Worm (Caenorhabditis elegans) whole organism, L1 larva: ENCODE data around the gene cdo-1.

Experiments used
- aha-1 ChIP-seq: fragments of 150-350 bp; optimal IDR thresholded peaks from 2 replicates; lab custom pipeline; 2014; ENCODE audit warnings: missing biosample characterization, missing genetic modification characterization
- alr-1 ChIP-seq: fragments of 200-800 bp; sonication (Bioruptor generic); optimal IDR thresholded peaks from 2 replicates; lab custom pipeline; 2018; ENCODE audit warnings: borderline replicate concordance, mild to moderate bottlenecking, missing genetic modification characterization, missing compliant biosample characterization
- aly-2 ChIP-seq: fragments of 150-350 bp; optimal IDR thresholded peaks from 2 replicates; lab custom pipeline; 2014; ENCODE audit warnings: missing biosample characterization, missing genetic modification characterization
- ceh-63 ChIP-seq: fragments of 200-800 bp; sonication (Bioruptor generic); optimal IDR thresholded peaks from 2 replicates; lab custom pipeline; 2018; ENCODE audit warnings: mild to moderate bottlenecking, missing genetic modification characterization, missing compliant biosample characterization
- ceh-88 ChIP-seq: fragments of 200-800 bp; sonication (Bioruptor generic); IDR thresholded peaks from 2 replicates; pipeline ENCODE4 v1.3.6; 2022; ENCODE audit warnings: missing genetic modification characterization, missing compliant biosample characterization
- dpl-1 ChIP-seq, 3 experiments: fragments of 150-350 bp in 2 of 3; sonication (generic microtip) in 1 of 3; optimal IDR thresholded peaks; 2 replicates each; lab custom pipeline; 2014 to 2017; ENCODE audit warnings: missing biosample characterization in 3 of 3, missing genetic modification characterization in 3 of 3, missing genetic modification reagents in 3 of 3
- dsc-1 ChIP-seq: sonication (generic microtip); optimal IDR thresholded peaks from 2 replicates; lab custom pipeline; 2016; ENCODE audit warnings: mild to moderate bottlenecking, missing genetic modification characterization, missing compliant biosample characterization
- efl-1 ChIP-seq, 4 experiments: fragments of 150-350 bp; optimal IDR thresholded peaks in 3 of 4; peaks in 1 of 4; 1 replicate in 1 of 4; 2 replicates in 3 of 4; lab custom pipeline; 2014; ENCODE audit warnings: missing biosample characterization in 2 of 4, missing genetic modification characterization in 2 of 4, missing genetic modification reagents in 2 of 4
- efl-3 ChIP-seq: fragments of 200-800 bp; sonication (Bioruptor generic); optimal IDR thresholded peaks from 2 replicates; lab custom pipeline; 2018; ENCODE audit warnings: mild to moderate bottlenecking, missing genetic modification characterization, missing compliant biosample characterization
- fkh-10 ChIP-seq: sonication (generic microtip); optimal IDR thresholded peaks from 2 replicates; lab custom pipeline; 2017; ENCODE audit warnings: missing biosample characterization, missing genetic modification reagents, missing genetic modification characterization
- fkh-4 ChIP-seq: sonication (generic microtip); optimal IDR thresholded peaks from 2 replicates; lab custom pipeline; 2016; ENCODE audit warnings: missing compliant biosample characterization, missing genetic modification characterization, borderline replicate concordance
- fkh-8 ChIP-seq: sonication (generic microtip); optimal IDR thresholded peaks from 2 replicates; lab custom pipeline; 2016; ENCODE audit warnings: mild to moderate bottlenecking, missing genetic modification characterization, missing compliant biosample characterization
- grh-1 ChIP-seq: fragments of 200-800 bp; sonication (Bioruptor generic); IDR thresholded peaks from 2 replicates; pipeline ENCODE4 v1.3.6; 2022; ENCODE audit warnings: missing genetic modification reagents, missing genetic modification characterization, missing compliant biosample characterization
- hlh-4 ChIP-seq: sonication (generic microtip); optimal IDR thresholded peaks from 2 replicates; lab custom pipeline; 2016; ENCODE audit warnings: mild to moderate bottlenecking, missing genetic modification characterization, missing compliant biosample characterization
- irx-1 ChIP-seq: sonication (generic microtip); optimal IDR thresholded peaks from 2 replicates; lab custom pipeline; 2016; ENCODE audit warnings: missing genetic modification characterization, missing compliant biosample characterization
- isw-1 ChIP-seq: fragments of 200-800 bp; sonication (Bioruptor generic); IDR thresholded peaks from 2 replicates; pipeline ENCODE4 v1.3.6; 2022; ENCODE audit warnings: missing genetic modification characterization, missing compliant biosample characterization
- jun-1 ChIP-seq: fragments of 150-350 bp; optimal IDR thresholded peaks from 2 replicates; lab custom pipeline; 2014; ENCODE audit warnings: missing biosample characterization, missing genetic modification reagents, missing genetic modification characterization
- lin-35 ChIP-seq, 2 experiments: fragments of 150-350 bp; optimal IDR thresholded peaks; 2 replicates each; lab custom pipeline; 2014; ENCODE audit warnings: missing biosample characterization in 2 of 2, missing genetic modification characterization in 2 of 2, missing genetic modification reagents in 2 of 2
- mef-2 ChIP-seq: fragments of 150-350 bp; optimal IDR thresholded peaks from 2 replicates; lab custom pipeline; 2014; ENCODE audit warnings: missing biosample characterization, missing genetic modification characterization
- nhr-11 ChIP-seq: fragments of 150-350 bp; optimal IDR thresholded peaks from 2 replicates; lab custom pipeline; 2014; ENCODE audit warnings: missing biosample characterization, missing genetic modification characterization
- nhr-237 ChIP-seq: fragments of 150-350 bp; optimal IDR thresholded peaks from 2 replicates; lab custom pipeline; 2014; ENCODE audit warnings: missing biosample characterization, missing genetic modification characterization
- nhr-28 ChIP-seq: fragments of 150-350 bp; optimal IDR thresholded peaks from 2 replicates; lab custom pipeline; 2014; ENCODE audit warnings: missing biosample characterization, missing genetic modification characterization
- nhr-47 ChIP-seq: sonication (generic microtip); optimal IDR thresholded peaks from 2 replicates; lab custom pipeline; 2016; ENCODE audit warnings: mild to moderate bottlenecking, missing genetic modification characterization, moderate library complexity, missing compliant biosample characterization
- nhr-71 ChIP-seq: sonication (generic microtip); optimal IDR thresholded peaks from 2 replicates; lab custom pipeline; 2016; ENCODE audit warnings: mild to moderate bottlenecking, missing genetic modification characterization, moderate library complexity, missing compliant biosample characterization
- nhr-76 ChIP-seq: sonication (generic microtip); optimal IDR thresholded peaks from 2 replicates; lab custom pipeline; 2017; ENCODE audit warnings: missing biosample characterization, missing genetic modification characterization
- nhr-77 ChIP-seq: fragments of 150-350 bp; optimal IDR thresholded peaks from 2 replicates; lab custom pipeline; 2014; ENCODE audit warnings: missing biosample characterization, missing genetic modification characterization
- nhr-85 ChIP-seq: sonication (generic microtip); peaks from one replicate; lab custom pipeline; 2016; ENCODE audit warnings: missing genetic modification characterization, inconsistent platforms, missing compliant biosample characterization
- pqm-1 ChIP-seq: sonication (generic microtip); optimal IDR thresholded peaks from 3 replicates; lab custom pipeline; 2017; ENCODE audit warnings: missing biosample characterization, missing genetic modification characterization
- snpc-4 ChIP-seq: fragments of 150-350 bp; optimal IDR thresholded peaks from 2 replicates; lab custom pipeline; 2014; ENCODE audit warnings: missing biosample characterization, missing genetic modification characterization
- sox-4 ChIP-seq: sonication (generic microtip); optimal IDR thresholded peaks from 2 replicates; lab custom pipeline; 2016; ENCODE audit warnings: missing genetic modification characterization, missing compliant biosample characterization
- tbx-2 ChIP-seq: sonication (generic microtip); optimal IDR thresholded peaks from 2 replicates; lab custom pipeline; 2016; ENCODE audit warnings: missing genetic modification characterization, missing compliant biosample characterization
- unc-86 ChIP-seq: sonication (generic microtip); optimal IDR thresholded peaks from 2 replicates; lab custom pipeline; 2016; ENCODE audit warnings: missing genetic modification characterization, missing compliant biosample characterization
- unc-98 ChIP-seq: fragments of 200-800 bp; sonication (Bioruptor generic); IDR thresholded peaks from 2 replicates; pipeline ENCODE4 v1.3.6; 2022; ENCODE audit warnings: missing genetic modification characterization, missing compliant biosample characterization
- vab-15 ChIP-seq: sonication (generic microtip); optimal IDR thresholded peaks from 2 replicates; lab custom pipeline; 2017; ENCODE audit warnings: missing genotype, mild to moderate bottlenecking, missing genetic modification characterization, missing compliant biosample characterization

cdo-1 gene

ce11 chrX:844649-845048, 18.7 kb downstream of the cdo-1 start (continued):
- TF ChIP-seq fkh-10 (GFP tag; lab: Kevin White, UChicago) (peak; percentile 45), nhr-237 (no peak), lin-35 (GFP tag; optimal IDR thresholded peaks at IDR 0.05; lab: Kevin White, UChicago) (peak in 1 of 2 experiments; percentile 3)

- TF ChIP-seq ceh-63 (GFP tag; lab: Kevin White, UChicago) (no peak), jun-1 (tag; lab: Kevin White, UChicago) (no peak), alr-1 (no peak), snpc-4 (no peak), unc-86 (tag; lab: Kevin White, UChicago) (no peak), pqm-1 (tag; lab: Kevin White, UChicago) (no peak), nhr-11 (tag; lab: Kevin White, UChicago) (no peak), nhr-76 (tag; lab: Kevin White, UChicago) (no peak), fkh-10 (GFP tag; lab: Kevin White, UChicago) (no peak), tbx-2 (tag; lab: Kevin White, UChicago) (no peak), isw-1 (no peak), nhr-85 (tag; lab: Kevin White, UChicago) (no peak), dpl-1 (GFP tag; optimal IDR thresholded peaks at IDR 0.05; lab: Kevin White, UChicago) (no peak), grh-1 (no peak), ceh-88 (GFP tag; lab: Robert Waterston, UW) (no peak), unc-98 (no peak), nhr-77 (tag; lab: Kevin White, UChicago) (no peak)
Observed at ce11 chrX:841393-841792, 22.0 kb downstream of the cdo-1 start, which contains the start of gene F39H12.3. F39H12.3 (minus strand) TSS chrX:841493.

- TF ChIP-seq dpl-1 (GFP tag; optimal IDR thresholded peaks at IDR 0.05; lab: Kevin White, UChicago): no peak
- TF ChIP-seq mef-2 (tag; lab: Kevin White, UChicago): no peak
- no peak for TF ChIP-seq nhr-77 (tag; lab: Kevin White, UChicago)
- no peak for TF ChIP-seq nhr-11 (tag; lab: Kevin White, UChicago)
- TF ChIP-seq nhr-71: no peak
- TF ChIP-seq efl-1 (optimal IDR thresholded peaks at IDR 0.05; lab: Kevin White, UChicago): no peak
- TF ChIP-seq efl-1 (GFP tag; optimal IDR thresholded peaks at IDR 0.05 in 1 of 2; lab: Kevin White, UChicago): peak in 1 of 2 experiments; percentile 63
- no peak for TF ChIP-seq vab-15 (tag; lab: Kevin White, UChicago)
- TF ChIP-seq sox-4 (tag; lab: Kevin White, UChicago): no peak
- no peak for TF ChIP-seq aly-2 (tag; lab: Kevin White, UChicago)
Observed at ce11 chrX:834478-834877, 28.9 kb downstream of the cdo-1 start, which contains the start of gene F39H12.1. F39H12.1 (plus strand) TSS chrX:834778.

- TF ChIP-seq fkh-8 (tag; lab: Kevin White, UChicago) (peak; percentile 61), fkh-4 (tag; lab: Kevin White, UChicago) (no peak)
- TF ChIP-seq, all 84 proteins: peak for 1
Observed at ce11 chrX:830185-830584, 33.2 kb downstream of the cdo-1 start.

ce11 chrX:828603-829002, 34.8 kb downstream of the cdo-1 start, which contains the start of gene wdr-54:
wdr-54 (plus strand) TSS chrX:828903.
- no peak for TF ChIP-seq vab-15 (tag; lab: Kevin White, UChicago)
- TF ChIP-seq aha-1 (tag; lab: Kevin White, UChicago): no peak
- no peak for TF ChIP-seq hlh-4 (tag; lab: Kevin White, UChicago)
- TF ChIP-seq nhr-47 (tag; lab: Kevin White, UChicago): no peak
- TF ChIP-seq efl-3 (GFP tag; lab: Kevin White, UChicago): no peak
- no peak for TF ChIP-seq irx-1 (tag; lab: Kevin White, UChicago)
- TF ChIP-seq fkh-4 (tag; lab: Kevin White, UChicago): no peak
- no peak for TF ChIP-seq dsc-1 (tag; lab: Kevin White, UChicago)
- no peak for TF ChIP-seq nhr-28
